Worm (Caenorhabditis elegans): ENCODE data around the gene clec-218.

Gene clec-218

DNA sequence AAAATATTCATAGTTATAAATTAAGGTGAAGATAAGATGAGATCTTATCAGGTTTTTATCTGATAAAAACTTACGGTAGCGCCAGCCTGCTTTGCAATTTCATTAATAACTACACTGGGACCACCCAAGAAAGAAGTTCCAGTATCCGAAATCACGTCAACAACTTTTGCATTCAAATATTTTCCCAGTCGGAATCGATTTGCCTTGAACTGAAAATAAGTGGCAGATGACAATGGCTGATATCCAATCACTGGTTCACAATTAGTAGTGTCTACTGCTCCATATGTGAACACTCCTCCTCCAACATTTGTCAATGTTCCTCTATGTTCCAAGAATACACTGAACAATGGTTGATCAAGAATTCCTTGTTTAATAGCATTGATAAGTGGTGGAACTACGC is 41.5 kb upstream of the clec-218 start, which contains the start of gene F21F8.5:
Gene F21F8.5, minus strand, starts transcription at position 101 of the 400 bp plus-strand sequence.
- TF ChIP-seq mdl-1 (tag; optimal IDR thresholded peaks at IDR 0.05) (no peak), nhr-25 (tag; optimal IDR thresholded peaks at IDR 0.05) (no peak), R02D3.7 (tag; optimal IDR thresholded peaks at IDR 0.05) (no peak)

- TF ChIP-seq ceh-16 (tag; optimal IDR thresholded peaks at IDR 0.05) (no peak), elt-3 (tag; optimal IDR thresholded peaks at IDR 0.05) (no peak), lsy-2 (tag; optimal IDR thresholded peaks at IDR 0.05) (peak in 1 of 2 experiments; percentile 24), sma-3 (GFP tag; optimal IDR thresholded peaks at IDR 0.05) (peak; percentile 34), ztf-4 (tag; optimal IDR thresholded peaks at IDR 0.05) (no peak), sma-9 (GFP tag; optimal IDR thresholded peaks at IDR 0.05) (peak; percentile 63), sma-9 (tag; optimal IDR thresholded peaks at IDR 0.05) (no peak), gmeb-1 (tag; optimal IDR thresholded peaks at IDR 0.05) (peak; percentile 71), nhr-129 (tag; optimal IDR thresholded peaks at IDR 0.05) (peak; percentile 66), alr-1 (tag; optimal IDR thresholded peaks at IDR 0.05) (no peak), ZK546.5 (tag; optimal IDR thresholded peaks at IDR 0.05) (no peak), fos-1 (tag; optimal IDR thresholded peaks at IDR 0.05) (peak; percentile 73), lin-13 (GFP tag; optimal IDR thresholded peaks at IDR 0.05) (peak; percentile 16), nhr-11 (tag; optimal IDR thresholded peaks at IDR 0.05) (no peak), elt-1 (tag; optimal IDR thresholded peaks at IDR 0.05) (no peak), skn-1 (tag; optimal IDR thresholded peaks at IDR 0.05) (no peak), crh-2 (tag; optimal IDR thresholded peaks at IDR 0.05) (peak; percentile 77), zag-1 (tag; optimal IDR thresholded peaks at IDR 0.05) (no peak), egl-27 (tag; optimal IDR thresholded peaks at IDR 0.05) (no peak), ztf-11 (tag; optimal IDR thresholded peaks at IDR 0.05) (no peak)
Observed at ce11 chrV:8267275-8267674, 40.5 kb upstream of the clec-218 start.

DNA sequence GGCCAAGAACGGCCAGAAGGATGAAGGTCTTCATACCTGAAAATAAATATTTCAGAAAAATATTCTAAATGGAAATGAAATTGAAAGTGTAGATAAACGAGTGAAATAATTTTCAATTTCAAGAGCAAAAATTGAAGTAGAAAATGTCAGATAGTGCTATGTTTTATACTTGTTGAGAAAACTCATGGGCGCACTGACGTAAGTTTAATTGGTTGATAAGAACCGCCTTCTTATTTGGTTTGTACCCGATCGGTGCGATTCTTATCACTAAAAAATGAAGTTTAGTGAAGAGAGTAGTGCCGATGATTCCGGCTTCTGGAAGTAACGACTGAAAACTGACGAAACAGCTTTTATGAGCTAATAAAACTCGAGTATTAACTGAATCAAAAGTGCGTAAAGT is 38.8 kb upstream of the clec-218 start, which contains the start of the genes asp-6 and asp-12:
Gene asp-6, minus strand, starts transcription at position 36 of the 400 bp plus-strand sequence.
Gene asp-12, plus strand, starts transcription at position 309 of the 400 bp plus-strand sequence.
- TF ChIP-seq fos-1 (tag; optimal IDR thresholded peaks at IDR 0.05), result peak; percentile 8
- TF ChIP-seq sma-9 (GFP tag; optimal IDR thresholded peaks at IDR 0.05), result peak; percentile 35
- TF ChIP-seq sma-9 (tag; optimal IDR thresholded peaks at IDR 0.05), result no peak
- TF ChIP-seq nhr-77 (tag; optimal IDR thresholded peaks at IDR 0.05), result no peak

ce11 chrV:8269878-8270277 is 37.9 kb upstream of the clec-218 start:
- TF ChIP-seq sma-9 (GFP tag; optimal IDR thresholded peaks at IDR 0.05), result peak; percentile 55
- TF ChIP-seq sma-9 (tag; optimal IDR thresholded peaks at IDR 0.05), result no peak
- TF ChIP-seq fos-1 (tag; optimal IDR thresholded peaks at IDR 0.05), result peak; percentile 2
- peak; percentile 9 for TF ChIP-seq sma-3 (GFP tag; optimal IDR thresholded peaks at IDR 0.05)
- TF ChIP-seq nhr-23 (tag; optimal IDR thresholded peaks at IDR 0.05), result no peak
- TF ChIP-seq Y55F3AM.14 (GFP tag; optimal IDR thresholded peaks at IDR 0.05), result no peak
- no peak for TF ChIP-seq mab-5 (tag; optimal IDR thresholded peaks at IDR 0.05)
- TF ChIP-seq aly-2 (tag; optimal IDR thresholded peaks at IDR 0.05), result no peak
- no peak for TF ChIP-seq blmp-1 (tag; optimal IDR thresholded peaks at IDR 0.05; ENCODE audit: insufficient read depth)

- no peak for TF ChIP-seq ceh-82 (tag; optimal IDR thresholded peaks at IDR 0.05)
- no peak for TF ChIP-seq Y55F3AM.14 (GFP tag; optimal IDR thresholded peaks at IDR 0.05)
Observed at ce11 chrV:8271395-8271794, 36.3 kb upstream of the clec-218 start.

- peak; percentile 55 for TF ChIP-seq crh-2 (tag; optimal IDR thresholded peaks at IDR 0.05)
- peak; percentile 20 for TF ChIP-seq skn-1 (tag; optimal IDR thresholded peaks at IDR 0.05)
- peak; percentile 34 for TF ChIP-seq sma-9 (GFP tag; optimal IDR thresholded peaks at IDR 0.05)
- TF ChIP-seq sma-9 (tag; optimal IDR thresholded peaks at IDR 0.05), result no peak
- peak; percentile 41 for TF ChIP-seq fos-1 (tag; optimal IDR thresholded peaks at IDR 0.05)
- TF ChIP-seq sem-4 (tag; optimal IDR thresholded peaks at IDR 0.05), result no peak
Observed at ce11 chrV:8271995-8272394, 35.7 kb upstream of the clec-218 start, which contains the start of gene asp-5. asp-5 (plus strand) TSS chrV:8272385.

DNA sequence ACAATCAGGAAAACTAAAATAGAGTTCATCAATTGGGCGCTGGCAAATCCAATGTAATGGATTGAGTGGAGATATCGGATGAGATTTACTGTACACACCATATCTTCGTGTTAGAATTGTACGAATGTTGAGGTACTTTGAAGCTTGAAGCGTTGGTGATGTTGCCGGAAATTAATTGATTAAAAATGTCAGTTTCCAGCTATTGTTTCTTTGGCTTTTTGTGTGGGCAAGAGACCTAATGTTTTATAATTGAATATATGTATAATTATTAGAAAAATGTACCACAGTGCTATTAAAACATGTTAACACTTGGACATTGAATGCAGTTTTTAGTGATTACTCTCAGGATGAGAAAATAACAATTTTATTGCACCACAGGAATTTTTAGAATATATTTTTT is 28.9 kb upstream of the clec-218 start, which contains the start of gene str-136:
Gene str-136, minus strand, starts transcription at position 101 of the 400 bp plus-strand sequence.
- no peak for TF ChIP-seq peb-1 (tag; optimal IDR thresholded peaks at IDR 0.05)
- no peak for TF ChIP-seq ztf-1 (GFP tag; conservative IDR thresholded peaks at IDR 0.05)
- no peak for TF ChIP-seq elt-1 (tag; optimal IDR thresholded peaks at IDR 0.05)
- TF ChIP-seq nhr-21 (tag; optimal IDR thresholded peaks at IDR 0.05), result no peak
- no peak for TF ChIP-seq ceh-16 (tag; optimal IDR thresholded peaks at IDR 0.05)
- TF ChIP-seq unc-55 (GFP tag; optimal IDR thresholded peaks at IDR 0.05), result no peak
- no peak for TF ChIP-seq nhr-11 (tag; optimal IDR thresholded peaks at IDR 0.05)
- TF ChIP-seq nhr-25 (tag; optimal IDR thresholded peaks at IDR 0.05), result no peak
- no peak for TF ChIP-seq sma-9 (GFP tag; optimal IDR thresholded peaks at IDR 0.05)
- TF ChIP-seq sma-9 (tag; optimal IDR thresholded peaks at IDR 0.05), result no peak
- TF ChIP-seq nhr-77 (tag; optimal IDR thresholded peaks at IDR 0.05), result no peak
- no peak for TF ChIP-seq elt-3 (tag; optimal IDR thresholded peaks at IDR 0.05)
- TF ChIP-seq ztf-11 (tag; optimal IDR thresholded peaks at IDR 0.05), result no peak
- no peak for TF ChIP-seq fos-1 (tag; optimal IDR thresholded peaks at IDR 0.05)
- no peak for TF ChIP-seq lin-13 (GFP tag; optimal IDR thresholded peaks at IDR 0.05)
- TF ChIP-seq dmd-4 (tag; optimal IDR thresholded peaks at IDR 0.05), result no peak
- TF ChIP-seq egl-27 (tag; optimal IDR thresholded peaks at IDR 0.05), result no peak

Data from whole organism, L2 larva.